Worm (Caenorhabditis elegans): ENCODE measurements around the gene famh-161.
"Not testable (repeated sequence)": the region's sequence is repeated elsewhere in the genome, so short reads cannot be mapped to it uniquely, and the experiment has no call there.

The famh-161 gene

DNA sequence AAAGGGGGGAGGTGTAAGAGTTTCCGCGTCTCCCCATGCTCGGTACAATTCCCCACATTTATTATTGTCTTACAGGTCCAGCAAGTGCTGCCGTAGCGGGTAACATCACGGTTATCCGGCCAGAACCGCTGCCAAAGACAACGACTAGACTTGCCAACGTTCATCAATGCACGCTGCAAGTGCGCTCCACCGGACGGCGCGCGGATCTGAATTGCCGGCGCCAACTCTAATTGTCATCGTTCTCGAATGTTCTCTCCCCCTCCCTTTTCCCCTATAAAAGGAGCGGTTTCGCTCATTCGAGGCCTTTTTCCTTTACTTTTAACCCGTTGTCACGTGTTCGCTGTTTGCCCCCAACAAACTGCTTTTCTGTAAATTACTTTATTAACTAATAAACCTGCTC lies 20.3 kb downstream of the famh-161 start, which contains the start of gene Y38H6C.8:
TSS of gene Y38H6C.8 (plus strand) at position 301 of the 400 bp plus-strand sequence.
- not testable (repeated sequence) for TF ChIP-seq ceh-40, egrh-3, F39B2.1 (GFP tag; IDR thresholded peaks at IDR 0.05)

DNA sequence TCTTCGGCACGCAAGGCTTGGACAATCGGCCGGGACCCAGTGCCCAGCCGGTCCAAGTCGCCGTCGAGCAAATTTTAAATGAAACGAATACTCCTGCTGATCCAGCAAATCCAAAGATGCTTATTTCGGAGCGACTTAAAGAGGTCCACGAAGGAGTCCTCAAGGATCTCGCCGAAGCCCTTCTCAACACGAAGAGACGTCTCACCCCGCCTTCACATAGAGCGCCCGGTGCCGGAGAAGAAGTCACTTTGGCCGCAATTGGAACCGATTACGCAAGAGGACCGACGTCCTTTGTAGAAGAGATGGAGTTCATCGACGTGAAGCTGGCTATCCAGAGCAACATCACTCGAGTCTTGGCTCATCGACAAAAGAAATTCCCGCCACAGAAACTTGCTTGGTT lies 24.5 kb downstream of the famh-161 start:
- TF ChIP-seq dpff-1 (tag; optimal IDR thresholded peaks at IDR 0.05), result no peak
- TF ChIP-seq snpc-3.4 (tag; optimal IDR thresholded peaks at IDR 0.05), result no peak
- TF ChIP-seq ztf-3 (GFP tag; optimal IDR thresholded peaks at IDR 0.05), result no peak
- TF ChIP-seq mcd-1 (GFP tag; IDR thresholded peaks at IDR 0.05), result no peak
- no peak for TF ChIP-seq ama-1 (optimal IDR thresholded peaks at IDR 0.05)
- TF ChIP-seq ama-1 (GFP tag; optimal IDR thresholded peaks at IDR 0.05), result no peak
- no peak for TF ChIP-seq ztf-28 (GFP tag; IDR thresholded peaks at IDR 0.05)
- peak; percentile 56; the same call in 1 of the 2 replicates for TF ChIP-seq zfh-2 (GFP tag; conservative IDR thresholded peaks at IDR 0.05)
- no peak for TF ChIP-seq attf-6 (GFP tag; IDR thresholded peaks at IDR 0.05)
- no peak for TF ChIP-seq die-1 (tag; optimal IDR thresholded peaks at IDR 0.05)
- TF ChIP-seq ceh-40 (GFP tag; IDR thresholded peaks at IDR 0.05), result no peak
- no peak for TF ChIP-seq Y53G8AR.9 (GFP tag; conservative IDR thresholded peaks at IDR 0.05)
- TF ChIP-seq nhr-120 (GFP tag; IDR thresholded peaks at IDR 0.05), result 0 out of 2 replicates have a peak, but pooled peaks have one; percentile 46

- TF ChIP-seq xnd-1 (tag; optimal IDR thresholded peaks at IDR 0.05), result no peak
- no peak for TF ChIP-seq F49E8.2 (tag; optimal IDR thresholded peaks at IDR 0.05; ENCODE audit: insufficient read depth)
- TF ChIP-seq ztf-25 (GFP tag; IDR thresholded peaks at IDR 0.05), result no peak
- no peak for TF ChIP-seq bed-2 (GFP tag; IDR thresholded peaks at IDR 0.05)
- TF ChIP-seq zfh-2 (GFP tag; conservative IDR thresholded peaks at IDR 0.05), result peak; percentile 67; the same call in 1 of the 2 replicates
- TF ChIP-seq mes-4 (tag; optimal IDR thresholded peaks at IDR 0.05), result no peak
- TF ChIP-seq pbrm-1 (GFP tag; IDR thresholded peaks at IDR 0.05), result no peak
- no peak for TF ChIP-seq ceh-79 (tag; optimal IDR thresholded peaks at IDR 0.05)
- no peak for TF ChIP-seq madf-6 (GFP tag; IDR thresholded peaks at IDR 0.05)
- TF ChIP-seq egl-44 (GFP tag; IDR thresholded peaks at IDR 0.05), result no peak
- TF ChIP-seq ztf-18 (tag; optimal IDR thresholded peaks at IDR 0.05), result no peak
- TF ChIP-seq chd-7 (tag; optimal IDR thresholded peaks at IDR 0.05), result no peak
- TF ChIP-seq F55B11.4 (tag; optimal IDR thresholded peaks at IDR 0.05; ENCODE audit: borderline replicate concordance, insufficient read depth), result no peak
- no peak for TF ChIP-seq athp-1 (tag; optimal IDR thresholded peaks at IDR 0.05)
- peak; percentile 21; the same call in 1 of the 2 replicates for TF ChIP-seq egrh-3 (GFP tag; IDR thresholded peaks at IDR 0.05)
These were observed 27.4 kb downstream of the famh-161 start for ce11 chrV:20506542-20506941.

ce11 chrV:20504997-20505396 lies 29.0 kb downstream of the famh-161 start, which contains the start of gene Y38H6C.4:
TSS of gene Y38H6C.4 (minus strand) at chrV:20505097.
- TF ChIP-seq let-526 (GFP tag; IDR thresholded peaks at IDR 0.05), result no peak
- no peak for TF ChIP-seq mes-4 (tag; optimal IDR thresholded peaks at IDR 0.05)
- TF ChIP-seq akir-1 (GFP tag; optimal IDR thresholded peaks at IDR 0.05), result no peak
- no peak for TF ChIP-seq nhr-90 (tag; optimal IDR thresholded peaks at IDR 0.05)

- no peak for TF ChIP-seq F33H1.4 (GFP tag; IDR thresholded peaks at IDR 0.05)
- TF ChIP-seq ztf-22 (GFP tag; optimal IDR thresholded peaks at IDR 0.05), result no peak
- TF ChIP-seq fkh-3 (tag; optimal IDR thresholded peaks at IDR 0.05), result no peak
- TF ChIP-seq lir-1 (GFP tag; conservative IDR thresholded peaks at IDR 0.05), result no peak
- TF ChIP-seq hlh-26 (GFP tag; conservative IDR thresholded peaks at IDR 0.05), result no peak
- TF ChIP-seq ceh-91 (GFP tag; IDR thresholded peaks at IDR 0.05), result no peak
- no peak for TF ChIP-seq Y95B8A.8 (GFP tag; IDR thresholded peaks at IDR 0.05)
- TF ChIP-seq F52B5.7 (tag; optimal IDR thresholded peaks at IDR 0.05), result no peak
- TF ChIP-seq gei-17 (GFP tag; optimal IDR thresholded peaks at IDR 0.05), result no peak
- no peak for TF ChIP-seq K12H6.12 (tag; optimal IDR thresholded peaks at IDR 0.05)
- TF ChIP-seq egl-18 (GFP tag; IDR thresholded peaks at IDR 0.05), result no peak
- no peak for TF ChIP-seq him-1 (tag; optimal IDR thresholded peaks at IDR 0.05)
- TF ChIP-seq ets-4 (GFP tag; optimal IDR thresholded peaks at IDR 0.05), result no peak
- no peak for TF ChIP-seq Y56A3A.18 (GFP tag; IDR thresholded peaks at IDR 0.05)
These were observed 33.6 kb downstream of the famh-161 start, which contains the start of gene dct-14 for ce11 chrV:20500405-20500804. TSS of gene dct-14 (minus strand) at chrV:20500505.
